Fruit fly (Drosophila melanogaster) whole organism, wandering third instar larva: ENCODE results near the gene galla-2.

Experiments
- Abd-B ChIP-seq: fragments of >200 bp; optimal IDR thresholded peaks from 2 replicates; lab custom pipeline; 2017; ENCODE audit warnings: missing biosample characterization, missing genetic modification characterization
- GATAd ChIP-seq: sonication (Bioruptor generic); optimal IDR thresholded peaks from 2 replicates; lab custom pipeline; 2016; ENCODE audit warnings: missing biosample characterization, missing genetic modification characterization
- Sp1 ChIP-seq: fragments of 200-800 bp; sonication (Bioruptor generic); optimal IDR thresholded peaks from 3 replicates; lab custom pipeline; 2019; ENCODE audit warnings: missing biosample characterization, mild to moderate bottlenecking, missing genetic modification characterization, moderate library complexity
- br ChIP-seq: fragments of 200-800 bp; sonication (Bioruptor generic); optimal IDR thresholded peaks from 2 replicates; lab custom pipeline; 2016; ENCODE audit warnings: missing biosample characterization, missing genetic modification characterization
- dsf ChIP-seq: sonication (Bioruptor generic); optimal IDR thresholded peaks from 2 replicates; lab custom pipeline; 2016; ENCODE audit warnings: missing biosample characterization, missing genetic modification characterization, borderline replicate concordance
- ey ChIP-seq: fragments of 200-800 bp; sonication (Bioruptor generic); optimal IDR thresholded peaks from 2 replicates; lab custom pipeline; 2016; ENCODE audit warnings: missing biosample characterization, missing genetic modification characterization
- h ChIP-seq: fragments of 200-800 bp; sonication (Bioruptor generic); optimal IDR thresholded peaks from 3 replicates; lab custom pipeline; 2016; ENCODE audit warnings: missing biosample characterization, mild to moderate bottlenecking, missing genetic modification characterization
- jim ChIP-seq: fragments of 175-275, 200-325 bp; sonication (Bioruptor generic); optimal IDR thresholded peaks from 2 replicates; lab custom pipeline; 2016; ENCODE audit warnings: missing biosample characterization, mild to moderate bottlenecking, missing genetic modification characterization
- psq ChIP-seq: fragments of 200-800 bp; sonication (Bioruptor generic); optimal IDR thresholded peaks from 3 replicates; lab custom pipeline; 2017; ENCODE audit warnings: missing biosample characterization, mild to moderate bottlenecking, missing genetic modification characterization, moderate library complexity
- usp ChIP-seq: fragments of >200 bp; optimal IDR thresholded peaks from 2 replicates; lab custom pipeline; 2017; ENCODE audit warnings: missing biosample characterization, missing genetic modification characterization
- woc ChIP-seq: sonication (Bioruptor generic); optimal IDR thresholded peaks from 2 replicates; lab custom pipeline; 2016; ENCODE audit warnings: missing biosample characterization, mild to moderate bottlenecking, missing genetic modification characterization

- TF ChIP-seq GATAd (GFP tag; lab: Kevin White, UChicago) (no peak), h (GFP tag; lab: Kevin White, UChicago) (no peak), br (GFP tag; lab: Kevin White, UChicago) (no peak), Sp1 (GFP tag; lab: Kevin White, UChicago) (peak; percentile 23), dsf (GFP tag; lab: Kevin White, UChicago) (no peak), usp (GFP tag; lab: Kevin White, UChicago) (no peak), woc (GFP tag; lab: Kevin White, UChicago) (no peak), ey (GFP tag; lab: Kevin White, UChicago) (no peak), jim (no peak), Abd-B (GFP tag; lab: Kevin White, UChicago) (no peak), psq (GFP tag; lab: Kevin White, UChicago) (peak; percentile 75)
Observed at dm6 chr3L:10853131-10853471, 29.6 kb upstream of the galla-2 start.
